Fruit fly (Drosophila melanogaster): Measurements from ENCODE around the gene FucT6.

FucT6 gene

dm6 chrX:11681558-11682551 lies 27.9 kb downstream of the FucT6 start (continued):
- no peak for TF ChIP-seq Taf1 (GFP tag; IDR thresholded peaks at IDR 0.05)
- TF ChIP-seq Vsx1 (GFP tag; optimal IDR thresholded peaks at IDR 0.05): peak; percentile 40
- TF ChIP-seq eyg (GFP tag; optimal IDR thresholded peaks at IDR 0.05): peak; percentile 44
- peak; percentile 87 for TF ChIP-seq CG34376 (GFP tag; optimal IDR thresholded peaks at IDR 0.05)
- TF ChIP-seq Doc3 (GFP tag; IDR thresholded peaks at IDR 0.05; ENCODE audit: partially characterized antibody): 0 out of 3 replicates have a peak, but pooled peaks have one; percentile 42
- peak; percentile 70 for TF ChIP-seq HLH54F (GFP tag; optimal IDR thresholded peaks at IDR 0.05)
- TF ChIP-seq Chrac-16 (GFP tag; optimal IDR thresholded peaks at IDR 0.05): peak; percentile 60
- TF ChIP-seq H2.0 (GFP tag; IDR thresholded peaks at IDR 0.05): no peak
- peak; percentile 48 for TF ChIP-seq Oli (tag; optimal IDR thresholded peaks at IDR 0.05)
- no peak for TF ChIP-seq Poxn (GFP tag; IDR thresholded peaks at IDR 0.05)
- no peak for TF ChIP-seq CG7745 (tag; optimal IDR thresholded peaks at IDR 0.05)
- no peak for TF ChIP-seq Nf-YA (GFP tag; IDR thresholded peaks at IDR 0.05)
- peak; percentile 36; the same call in 1 of the 2 replicates for TF ChIP-seq sisA (GFP tag; IDR thresholded peaks at IDR 0.05)
- TF ChIP-seq CG2116 (GFP tag; optimal IDR thresholded peaks at IDR 0.05): peak; percentile 79
- peak; percentile 46 for TF ChIP-seq Ssrp (tag; optimal IDR thresholded peaks at IDR 0.05)
- TF ChIP-seq CG7271 (tag; optimal IDR thresholded peaks at IDR 0.05): no peak
- TF ChIP-seq CG17361 (GFP tag; IDR thresholded peaks at IDR 0.05): peak; percentile 64
- TF ChIP-seq chm (GFP tag; IDR thresholded peaks at IDR 0.05): peak; percentile 46; the same call in 1 of the 2 replicates
- no peak for TF ChIP-seq GATAe (GFP tag; conservative IDR thresholded peaks at IDR 0.05)
- peak; percentile 63 for TF ChIP-seq CG13296 (GFP tag; optimal IDR thresholded peaks at IDR 0.05)
- no peak for TF ChIP-seq Neu2 (GFP tag; optimal IDR thresholded peaks at IDR 0.05; ENCODE audit: borderline replicate concordance)
- peak; percentile 69 for TF ChIP-seq CG7786 (GFP tag; optimal IDR thresholded peaks at IDR 0.05)
- TF ChIP-seq CG18476 (GFP tag; optimal IDR thresholded peaks at IDR 0.05): peak; percentile 21
- no peak for TF ChIP-seq CG31224 (GFP tag; IDR thresholded peaks at IDR 0.05)
- TF ChIP-seq knrl (GFP tag; IDR thresholded peaks at IDR 0.05; ENCODE audit: partially characterized antibody): peak; percentile 59
- TF ChIP-seq stc (GFP tag; IDR thresholded peaks at IDR 0.05): 0 out of 2 replicates have a peak, but pooled peaks have one; percentile 6
- peak; percentile 44 for TF ChIP-seq fd3F (GFP tag; optimal IDR thresholded peaks at IDR 0.05)
- TF ChIP-seq CG8944 (GFP tag; optimal IDR thresholded peaks at IDR 0.05): peak; percentile 63
- TF ChIP-seq tgo (GFP tag; IDR thresholded peaks at IDR 0.05): peak; percentile 19; the same call in 1 of the 3 replicates
- TF ChIP-seq CG6175 (GFP tag; IDR thresholded peaks at IDR 0.05): no peak
- peak; percentile 62 for TF ChIP-seq CG2712 (tag; optimal IDR thresholded peaks at IDR 0.05)
- TF ChIP-seq onecut (GFP tag; IDR thresholded peaks at IDR 0.05): peak; percentile 9; the same call in 1 of the 2 replicates
- TF ChIP-seq Pdp1 (GFP tag; optimal IDR thresholded peaks at IDR 0.05): peak; percentile 60 to 63
- TF ChIP-seq CG15269 (tag; optimal IDR thresholded peaks at IDR 0.05): peak; percentile 69
- peak; percentile 50 for TF ChIP-seq CG12104 (GFP tag; optimal IDR thresholded peaks at IDR 0.05)
- TF ChIP-seq CG9727 (GFP tag; optimal IDR thresholded peaks at IDR 0.05): peak; percentile 34
- peak; percentile 41 for TF ChIP-seq CG18619 (GFP tag; optimal IDR thresholded peaks at IDR 0.05)
- TF ChIP-seq HHEX (GFP tag; optimal IDR thresholded peaks at IDR 0.05): peak; percentile 67
- TF ChIP-seq eve (GFP tag; optimal IDR thresholded peaks at IDR 0.05): no peak
- TF ChIP-seq CG4328 (GFP tag; optimal IDR thresholded peaks at IDR 0.05): peak; percentile 70
- TF ChIP-seq jumu (GFP tag; optimal IDR thresholded peaks at IDR 0.05): peak; percentile 63
- TF ChIP-seq CG7928 (GFP tag; optimal IDR thresholded peaks at IDR 0.05): peak; percentile 32
- TF ChIP-seq pb (GFP tag; optimal IDR thresholded peaks at IDR 0.05): peak; percentile 31
- peak; percentile 79 for TF ChIP-seq shn (GFP tag; optimal IDR thresholded peaks at IDR 0.05)
- peak; percentile 57 for TF ChIP-seq caup (GFP tag; optimal IDR thresholded peaks at IDR 0.05; ENCODE audit: severe bottlenecking)
- no peak for TF ChIP-seq CG17328 (GFP tag; IDR thresholded peaks at IDR 0.05)
- no peak for TF ChIP-seq hth (optimal IDR thresholded peaks at IDR 0.05)
- TF ChIP-seq phol (tag; optimal IDR thresholded peaks at IDR 0.05): peak; percentile 60

Data from whole organism, embryonic.